Fruit fly (Drosophila melanogaster) whole organism, embryonic: ENCODE results near the gene Antp.

Experiments
- Abd-B ChIP-seq: fragments of 200-800 bp; sonication (Bioruptor generic); optimal IDR thresholded peaks from 2 replicates; lab custom pipeline; 2018; ENCODE audit warnings: missing biosample characterization, mild to moderate bottlenecking, missing genetic modification characterization, moderate library complexity
- CG11723 ChIP-seq: fragments of 200-800 bp; sonication (Bioruptor generic); optimal IDR thresholded peaks from 2 replicates; lab custom pipeline; 2017; ENCODE audit warnings: missing biosample characterization, mild to moderate bottlenecking, missing genetic modification characterization
- CG12659 ChIP-seq: fragments of 200-800 bp; sonication (Bioruptor generic); optimal IDR thresholded peaks from 3 replicates; lab custom pipeline; 2017; ENCODE audit warnings: mild to moderate bottlenecking, missing biosample characterization, missing genetic modification reagents, missing genetic modification characterization
- CG13624 ChIP-seq: fragments of 200-800 bp; sonication (Bioruptor generic); optimal IDR thresholded peaks from 2 replicates; lab custom pipeline; 2016; ENCODE audit warnings: missing biosample characterization, missing genetic modification characterization
- CG16815 ChIP-seq: fragments of 200-800 bp; sonication (Bioruptor generic); optimal IDR thresholded peaks from 3 replicates; lab custom pipeline; 2017; ENCODE audit warnings: missing biosample characterization, mild to moderate bottlenecking, missing genetic modification characterization
- CG17829 ChIP-seq: fragments of 200-800 bp; optimal IDR thresholded peaks from 2 replicates; lab custom pipeline; 2019; ENCODE audit warnings: missing biosample characterization, mild to moderate bottlenecking, missing genetic modification characterization, moderate library complexity
- CG2199 ChIP-seq: fragments of 200-800 bp; sonication (Bioruptor generic); IDR thresholded peaks from 3 replicates; pipeline ENCODE4 v1.3.6; 2022; ENCODE audit warnings: missing biosample characterization, missing genetic modification characterization
- CG30403 ChIP-seq: fragments of 200-800 bp; sonication (Bioruptor generic); optimal IDR thresholded peaks from 3 replicates; lab custom pipeline; 2016; ENCODE audit warnings: missing biosample characterization, missing genetic modification characterization
- CG32532 ChIP-seq: fragments of 200-800 bp; sonication (Bioruptor generic); IDR thresholded peaks from 2 replicates; pipeline ENCODE4 v1.3.6; 2022; ENCODE audit warnings: missing biosample characterization, missing genetic modification characterization
- CG3847 ChIP-seq: fragments of 200-800 bp; sonication (Bioruptor generic); IDR thresholded peaks from 2 replicates; pipeline ENCODE4 v1.3.6; 2022; ENCODE audit warnings: missing biosample characterization, missing genetic modification characterization
- CG42726 ChIP-seq: fragments of 200-800 bp; sonication (Bioruptor generic); IDR thresholded peaks from 2 replicates; pipeline ENCODE4 v1.3.6; 2022; ENCODE audit warnings: missing biosample characterization, missing genetic modification characterization; ENCODE audit not compliant: partially characterized antibody
- CG43689 ChIP-seq: fragments of 200-800 bp; sonication (Bioruptor generic); IDR thresholded peaks from 2 replicates; pipeline ENCODE4 v1.3.6; 2022; ENCODE audit warnings: missing biosample characterization, missing genetic modification characterization
- CG8290 ChIP-seq, 3 experiments: fragments of 200-800 bp; sonication (Bioruptor generic); optimal IDR thresholded peaks; 2 replicates each; lab custom pipeline; 2016 to 2019; ENCODE audit warnings: missing biosample characterization in 3 of 3, missing genetic modification characterization in 3 of 3, mild to moderate bottlenecking in 2 of 3, moderate library complexity in 1 of 3
- CG8478 ChIP-seq: fragments of >200 bp; optimal IDR thresholded peaks from 2 replicates; lab custom pipeline; 2018
- CG9215 ChIP-seq: fragments of 200-800 bp; sonication (Bioruptor generic); IDR thresholded peaks from 2 replicates; pipeline ENCODE4 v1.3.6; 2022; ENCODE audit warnings: missing biosample characterization, missing genetic modification characterization
- CTCF ChIP-seq: fragments of 200-800 bp; sonication (Bioruptor generic); optimal IDR thresholded peaks from 2 replicates; lab custom pipeline; 2017; ENCODE audit warnings: missing biosample characterization, mild to moderate bottlenecking, missing genetic modification characterization, moderate library complexity
- Dfd ChIP-seq, 2 experiments: fragments of >200 bp; optimal IDR thresholded peaks; 2 replicates each; lab custom pipeline; 2017; ENCODE audit warnings: missing biosample characterization in 2 of 2, missing genetic modification characterization in 2 of 2
- Doc3 ChIP-seq: fragments of 200-800 bp; sonication (Bioruptor generic); IDR thresholded peaks from 3 replicates; pipeline ENCODE4 v1.3.6; 2022; ENCODE audit warnings: missing biosample characterization, missing genetic modification characterization; ENCODE audit not compliant: partially characterized antibody
- Eip74EF ChIP-seq, 2 experiments: fragments of 200-800 bp in 1 of 2; fragments of >200 bp in 1 of 2; sonication (Bioruptor generic) in 1 of 2; optimal IDR thresholded peaks; 2 replicates each; lab custom pipeline; 2017 to 2019; ENCODE audit warnings: missing biosample characterization in 2 of 2, missing genetic modification characterization in 2 of 2, mild to moderate bottlenecking in 1 of 2, moderate library complexity in 1 of 2
- HLH3B ChIP-seq: fragments of 200-800 bp; sonication (Bioruptor generic); IDR thresholded peaks from 2 replicates; pipeline ENCODE4 v1.3.6; 2022; ENCODE audit warnings: missing biosample characterization, missing genetic modification characterization
- HLH4C ChIP-seq: fragments of 200-800 bp; sonication (Bioruptor generic); IDR thresholded peaks from 3 replicates; pipeline ENCODE4 v1.3.6; 2022; ENCODE audit warnings: missing biosample characterization, missing genetic modification characterization; ENCODE audit not compliant: partially characterized antibody
- HmgZ ChIP-seq: fragments of 200-800 bp; sonication (Bioruptor generic); optimal IDR thresholded peaks from 2 replicates; lab custom pipeline; 2018; ENCODE audit warnings: missing biosample characterization, mild to moderate bottlenecking, missing genetic modification characterization
- Hr39 ChIP-seq: fragments of >200 bp; optimal IDR thresholded peaks from 2 replicates; lab custom pipeline; 2017
- Hr78 ChIP-seq, 2 experiments: fragments of 200-800 bp in 1 of 2; fragments of >200 bp in 1 of 2; sonication (Bioruptor generic) in 1 of 2; optimal IDR thresholded peaks; 2 replicates each; lab custom pipeline; 2017 to 2019; ENCODE audit warnings: missing biosample characterization in 2 of 2, missing genetic modification characterization in 2 of 2, mild to moderate bottlenecking in 1 of 2, moderate library complexity in 1 of 2
- Lhr ChIP-seq: fragments of 200-800 bp; sonication (Bioruptor generic); optimal IDR thresholded peaks from 3 replicates; lab custom pipeline; 2017; ENCODE audit warnings: mild to moderate bottlenecking, missing biosample characterization, missing genetic modification reagents, missing genetic modification characterization
- MBD-R2 ChIP-seq: fragments of 200-800 bp; sonication (Bioruptor generic); IDR thresholded peaks from 2 replicates; pipeline ENCODE4 v1.3.6; 2022; ENCODE audit warnings: missing biosample characterization, missing genetic modification characterization
- Med ChIP-seq: fragments of 200-800 bp; sonication (Bioruptor generic); peaks from one replicate; lab custom pipeline; 2016; ENCODE audit warnings: missing biosample characterization, missing genetic modification characterization, mild to moderate bottlenecking, inconsistent platforms, moderate library complexity
- Nf-YA ChIP-seq: fragments of 200-800 bp; sonication (Bioruptor generic); IDR thresholded peaks from 2 replicates; pipeline ENCODE4 v1.3.6; 2022; ENCODE audit warnings: missing biosample characterization, missing genetic modification characterization
- Opbp ChIP-seq: fragments of 200-800 bp; sonication (Bioruptor generic); IDR thresholded peaks from 3 replicates; pipeline ENCODE4 v1.3.6; 2022; ENCODE audit warnings: missing biosample characterization, missing genetic modification characterization; ENCODE audit not compliant: partially characterized antibody
- Pdp1 ChIP-seq, 2 experiments: fragments of 200-800 bp; sonication (Bioruptor generic); optimal IDR thresholded peaks; 3 replicates each; lab custom pipeline; 2016; ENCODE audit warnings: missing biosample characterization in 2 of 2, missing genetic modification characterization in 2 of 2, mild to moderate bottlenecking in 1 of 2, moderate library complexity in 1 of 2
- Stat92E ChIP-seq, 3 experiments: fragments of >200 bp in 2 of 3; fragments of 200-800 bp in 1 of 3; sonication (Bioruptor generic) in 1 of 3; optimal IDR thresholded peaks; 2 replicates each; lab custom pipeline; 2017 to 2019; ENCODE audit warnings: missing biosample characterization in 3 of 3, missing genetic modification characterization in 3 of 3, mild to moderate bottlenecking in 1 of 3, moderate library complexity in 1 of 3
- Usf ChIP-seq: fragments of 200-800 bp; sonication (Bioruptor generic); optimal IDR thresholded peaks from 2 replicates; lab custom pipeline; 2017; ENCODE audit warnings: missing genotype, missing biosample characterization, missing genetic modification characterization
- Xbp1 ChIP-seq: fragments of 200-800 bp; sonication (Bioruptor generic); optimal IDR thresholded peaks from 3 replicates; lab custom pipeline; 2016; ENCODE audit warnings: missing biosample characterization, mild to moderate bottlenecking, missing genetic modification characterization
- amos ChIP-seq: fragments of 200-800 bp; sonication (Bioruptor generic); IDR thresholded peaks from 2 replicates; pipeline ENCODE4 v1.3.6; 2022; ENCODE audit warnings: missing biosample characterization, missing genetic modification characterization; ENCODE audit not compliant: partially characterized antibody
- fu2 ChIP-seq: fragments of 200-800 bp; sonication (Bioruptor generic); optimal IDR thresholded peaks from 2 replicates; lab custom pipeline; 2016; ENCODE audit warnings: missing biosample characterization, missing genetic modification characterization
- gt ChIP-seq: fragments of 200-800 bp; sonication (Bioruptor generic); IDR thresholded peaks from 2 replicates; pipeline ENCODE4 v1.3.6; 2022; ENCODE audit warnings: missing biosample characterization, missing genetic modification characterization
- insv ChIP-seq, 2 experiments: fragments of 200-800 bp; sonication (Bioruptor generic); optimal IDR thresholded peaks; 3 replicates each; lab custom pipeline; 2016 to 2018; ENCODE audit warnings: missing biosample characterization in 2 of 2, missing genetic modification characterization in 2 of 2
- lola ChIP-seq, 3 experiments: fragments of >200 bp in 2 of 3; fragments of 200-800 bp in 1 of 3; sonication (Bioruptor generic) in 1 of 3; optimal IDR thresholded peaks; 2 replicates each; lab custom pipeline; 2017 to 2019; ENCODE audit warnings: missing biosample characterization in 3 of 3, missing genetic modification characterization in 3 of 3, mild to moderate bottlenecking in 1 of 3, moderate library complexity in 1 of 3
- mam ChIP-seq: fragments of 200-800 bp; sonication (Bioruptor generic); optimal IDR thresholded peaks from 3 replicates; lab custom pipeline; 2016; ENCODE audit warnings: missing biosample characterization, missing genetic modification characterization
- pho ChIP-seq: fragments of 200-800 bp; sonication (Bioruptor generic); optimal IDR thresholded peaks from 2 replicates; lab custom pipeline; 2016; ENCODE audit warnings: missing biosample characterization, missing genetic modification characterization
- phol ChIP-seq: fragments of 200-800 bp; sonication (Bioruptor generic); optimal IDR thresholded peaks from 3 replicates; lab custom pipeline; 2018; ENCODE audit warnings: missing biosample characterization, mild to moderate bottlenecking, missing genetic modification characterization, moderate library complexity
- pnt ChIP-seq: fragments of 200-800 bp; sonication (Bioruptor generic); optimal IDR thresholded peaks from 3 replicates; lab custom pipeline; 2016; ENCODE audit warnings: missing biosample characterization, missing genetic modification characterization
- sens ChIP-seq: fragments of 200-800 bp; sonication (Bioruptor generic); peaks from one replicate; lab custom pipeline; 2016; ENCODE audit warnings: missing biosample characterization, missing genetic modification characterization
- slbo ChIP-seq: fragments of 200-800 bp; sonication (Bioruptor generic); IDR thresholded peaks from 2 replicates; pipeline ENCODE4 v1.3.6; 2022; ENCODE audit warnings: missing biosample characterization, missing genetic modification characterization
- sob ChIP-seq: fragments of 200-800 bp; sonication (Bioruptor generic); IDR thresholded peaks from 2 replicates; pipeline ENCODE4 v1.3.6; 2022; ENCODE audit warnings: missing biosample characterization, missing genetic modification characterization
- tgo ChIP-seq: fragments of 200-800 bp; sonication (Bioruptor generic); IDR thresholded peaks from 3 replicates; pipeline ENCODE4 v1.3.6; 2022; ENCODE audit warnings: missing biosample characterization, missing genetic modification characterization
- trem ChIP-seq: fragments of 200-800 bp; optimal IDR thresholded peaks from 3 replicates; lab custom pipeline; 2019; ENCODE audit warnings: missing biosample characterization, mild to moderate bottlenecking, missing genetic modification characterization, moderate library complexity

Antp gene

DNA sequence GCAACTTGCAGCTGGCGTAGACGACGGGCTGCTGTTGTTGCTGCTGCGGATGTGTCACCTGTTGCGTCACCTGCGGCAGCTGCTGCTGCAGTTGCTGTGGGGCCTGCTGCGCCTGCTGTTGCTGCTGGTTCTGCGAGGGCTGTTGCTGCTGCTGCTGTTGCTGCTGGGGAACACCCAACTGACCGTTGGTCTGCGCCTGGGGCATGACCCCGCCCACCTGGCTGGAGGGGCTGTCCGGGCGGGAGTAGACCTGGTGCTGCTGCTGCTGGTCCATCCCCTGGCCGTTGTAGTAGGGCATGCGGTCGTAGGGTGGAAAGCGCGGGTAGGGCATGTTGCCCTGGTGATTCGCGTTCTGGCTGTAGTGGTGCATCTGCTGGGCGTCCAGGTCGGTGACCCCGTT is 89.6 kb downstream of the Antp start:
- TF ChIP-seq Doc3 (GFP tag; lab: Robert Waterston, UW) (0 out of 3 replicates have a peak, but pooled peaks have one; percentile 12), CG32532 (GFP tag; lab: Robert Waterston, UW) (no peak), CG11723 (GFP tag; lab: Kevin White, UChicago) (no peak), CG3847 (peak; percentile 23; the same call in 1 of the 2 replicates), CG9215 (GFP tag; lab: Robert Waterston, UW) (peak; percentile 14; the same call in 1 of the 2 replicates), Hr39 (lab: Kevin White, UChicago) (peak; percentile 59), CG8478 (peak; percentile 65)

DNA sequence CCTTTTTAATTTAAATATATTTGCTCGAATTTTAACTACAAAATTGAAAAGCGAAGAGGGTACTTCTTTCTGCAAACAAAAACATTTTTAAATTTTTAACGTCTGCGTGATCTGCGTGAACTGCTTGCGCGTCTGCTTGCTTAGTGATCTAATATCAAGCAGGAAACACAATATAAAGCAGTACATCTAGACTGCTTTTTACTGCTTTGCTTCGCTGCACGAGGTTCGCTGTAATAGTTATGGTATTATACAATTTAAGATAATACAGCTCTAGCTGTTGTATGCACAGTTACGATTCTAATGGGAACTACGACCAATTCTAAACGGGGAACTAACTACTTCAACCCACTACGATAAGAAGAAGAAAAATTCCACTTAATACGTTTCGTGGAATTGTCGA is 90.9 kb downstream of the Antp start:
- TF ChIP-seq fu2 (GFP tag; lab: Kevin White, UChicago) (no peak), Pdp1 (GFP tag; optimal IDR thresholded peaks at IDR 0.05; lab: Kevin White, UChicago) (peak in 1 of 2 experiments; percentile 95), CG43689 (no peak), sob (GFP tag; lab: Robert Waterston, UW) (0 out of 2 replicates have a peak, but pooled peaks have one; percentile 20), insv (GFP tag; optimal IDR thresholded peaks at IDR 0.05; lab: Kevin White, UChicago) (peak in 1 of 2 experiments; percentile 90), CG12659 (GFP tag; lab: Kevin White, UChicago) (no peak), CG8478 (peak; percentile 94), HLH3B (no peak), CG42726 (GFP tag; lab: Robert Waterston, UW) (peak; percentile 78; the same call in 1 of the 2 replicates), phol (tag; lab: Kevin White, UChicago) (peak; percentile 35), lola (GFP tag; optimal IDR thresholded peaks at IDR 0.05; lab: Kevin White, UChicago) (peak in 1 of 3 experiments; percentile 69), Hr78 (GFP tag; optimal IDR thresholded peaks at IDR 0.05; lab: Kevin White, UChicago) (peak in 1 of 2 experiments; percentile 66), CG2199 (peak; percentile 80; the same call in 2 of the 3 replicates), slbo (GFP tag; lab: Robert Waterston, UW) (0 out of 2 replicates have a peak, but pooled peaks have one; percentile 11), CG17829 (tag; lab: Kevin White, UChicago) (peak; percentile 33), CG8290 (GFP tag; optimal IDR thresholded peaks at IDR 0.05; lab: Kevin White, UChicago) (peak; percentile 96), CG8290 (tag; optimal IDR thresholded peaks at IDR 0.05; lab: Kevin White, UChicago) (peak; percentile 83 to 86), tgo (peak; percentile 33; the same call in 2 of the 3 replicates), Nf-YA (GFP tag; lab: Robert Waterston, UW) (no peak), CG13624 (GFP tag; lab: Kevin White, UChicago) (peak; percentile 13), mam (GFP tag; lab: Kevin White, UChicago) (peak; percentile 19), sens (GFP tag; lab: Kevin White, UChicago) (peak; percentile 64), Xbp1 (GFP tag; lab: Kevin White, UChicago) (no peak), trem (peak; percentile 30), MBD-R2 (0 out of 2 replicates have a peak, but pooled peaks have one; percentile 16), Eip74EF (GFP tag; optimal IDR thresholded peaks at IDR 0.05; lab: Kevin White, UChicago) (peak in 1 of 2 experiments; percentile 97), pnt (peak; percentile 20), Dfd (GFP tag; optimal IDR thresholded peaks at IDR 0.05; lab: Kevin White, UChicago) (peak in 1 of 2 experiments; percentile 99), CTCF (peak; percentile 56), pho (GFP tag; lab: Kevin White, UChicago) (peak; percentile 26), amos (peak; percentile 37; the same call in 1 of the 2 replicates), HLH4C (GFP tag; lab: Robert Waterston, UW) (0 out of 3 replicates have a peak, but pooled peaks have one; percentile 7), Usf (GFP tag; lab: Kevin White, UChicago) (no peak), CG3847 (0 out of 2 replicates have a peak, but pooled peaks have one; percentile 14), HmgZ (tag; lab: Kevin White, UChicago) (peak; percentile 46), CG30403 (GFP tag; lab: Kevin White, UChicago) (no peak), Opbp (peak; percentile 48; the same call in 1 of the 3 replicates), Abd-B (GFP tag; lab: Kevin White, UChicago) (peak; percentile 70), Stat92E (GFP tag; optimal IDR thresholded peaks at IDR 0.05; lab: Kevin White, UChicago) (peak in 2 of 3 experiments; percentile 31 to 67), CG16815 (no peak), Lhr (peak; percentile 84), Med (GFP tag; lab: Kevin White, UChicago) (peak; percentile 84), gt (peak; percentile 68)
